Fruit fly (Drosophila melanogaster) whole organism, embryonic: ENCODE measurements around the gene ghi.

ENCODE experiments used
- Bteb2 ChIP-seq: fragments of 200-800 bp; sonication (Bioruptor generic); optimal IDR thresholded peaks from 2 replicates; lab custom pipeline; 2016; ENCODE audit warnings: missing biosample characterization, missing genetic modification characterization
- CG10147 ChIP-seq: fragments of 200-800 bp; sonication (Bioruptor generic); optimal IDR thresholded peaks from 2 replicates; lab custom pipeline; 2019; ENCODE audit warnings: missing biosample characterization, mild to moderate bottlenecking, missing genetic modification characterization, moderate library complexity
- CG10267 ChIP-seq: fragments of 200-800 bp; sonication (Bioruptor generic); optimal IDR thresholded peaks from 2 replicates; lab custom pipeline; 2018; ENCODE audit warnings: missing biosample characterization, mild to moderate bottlenecking, missing genetic modification characterization, moderate library complexity
- CG10462 ChIP-seq: fragments of 200-800 bp; sonication (Bioruptor generic); optimal IDR thresholded peaks from 2 replicates; lab custom pipeline; 2016; ENCODE audit warnings: missing biosample characterization, missing genetic modification characterization
- CG10959 ChIP-seq: fragments of 200-800 bp; sonication (Bioruptor generic); IDR thresholded peaks from 2 replicates; pipeline ENCODE4 v1.3.6; 2022; ENCODE audit warnings: missing biosample characterization, missing genetic modification characterization
- CG13296 ChIP-seq: fragments of 200-800 bp; sonication (Bioruptor generic); optimal IDR thresholded peaks from 3 replicates; lab custom pipeline; 2018; ENCODE audit warnings: missing biosample characterization, mild to moderate bottlenecking, missing genetic modification characterization
- CG13424 ChIP-seq: fragments of 200-800 bp; sonication (Bioruptor generic); optimal IDR thresholded peaks from 2 replicates; lab custom pipeline; 2019; ENCODE audit warnings: missing biosample characterization, mild to moderate bottlenecking, missing genetic modification characterization, moderate library complexity
- CG14441 ChIP-seq: fragments of 200-800 bp; sonication (Bioruptor generic); IDR thresholded peaks from 2 replicates; pipeline ENCODE4 v1.3.6; 2022; ENCODE audit warnings: missing biosample characterization, missing genetic modification characterization
- CG14710 ChIP-seq: fragments of 200-800 bp; sonication (Bioruptor generic); optimal IDR thresholded peaks from 3 replicates; lab custom pipeline; 2019; ENCODE audit warnings: missing biosample characterization, mild to moderate bottlenecking, missing genetic modification characterization, moderate library complexity
- CG16815 ChIP-seq: fragments of 200-800 bp; sonication (Bioruptor generic); optimal IDR thresholded peaks from 3 replicates; lab custom pipeline; 2017; ENCODE audit warnings: missing biosample characterization, mild to moderate bottlenecking, missing genetic modification characterization
- CG18599 ChIP-seq: fragments of 200-800 bp; sonication (Bioruptor generic); optimal IDR thresholded peaks from 3 replicates; lab custom pipeline; 2017; ENCODE audit warnings: missing biosample characterization, missing genetic modification characterization, mild to moderate bottlenecking, moderate library complexity, missing genetic modification reagents
- CG30403 ChIP-seq: fragments of 200-800 bp; sonication (Bioruptor generic); optimal IDR thresholded peaks from 3 replicates; lab custom pipeline; 2016; ENCODE audit warnings: missing biosample characterization, missing genetic modification characterization
- CG34422 ChIP-seq: fragments of 200-800 bp; sonication (Bioruptor generic); IDR thresholded peaks from 3 replicates; pipeline ENCODE4 v1.3.6; 2022; ENCODE audit warnings: missing biosample characterization, missing genetic modification characterization
- CG3838 ChIP-seq: fragments of 200-800 bp; sonication (Bioruptor generic); optimal IDR thresholded peaks from 3 replicates; lab custom pipeline; 2016; ENCODE audit warnings: missing biosample characterization, missing genetic modification characterization
- CG4854 ChIP-seq: fragments of 200-800 bp; sonication (Bioruptor generic); optimal IDR thresholded peaks from 2 replicates; lab custom pipeline; 2016; ENCODE audit warnings: missing biosample characterization, missing genetic modification characterization, inconsistent platforms
- CG7556 ChIP-seq: fragments of 200-800 bp; sonication (Bioruptor generic); optimal IDR thresholded peaks from 2 replicates; lab custom pipeline; 2017; ENCODE audit warnings: missing biosample characterization, mild to moderate bottlenecking, missing genetic modification characterization
- CG7928 ChIP-seq: fragments of 200-800 bp; sonication (Bioruptor generic); optimal IDR thresholded peaks from 2 replicates; lab custom pipeline; 2017; ENCODE audit warnings: missing biosample characterization, mild to moderate bottlenecking, missing genetic modification characterization
- CG9817 ChIP-seq: fragments of 200-800 bp; sonication (Bioruptor generic); optimal IDR thresholded peaks from 2 replicates; lab custom pipeline; 2018; ENCODE audit warnings: missing biosample characterization, mild to moderate bottlenecking, missing genetic modification characterization, moderate library complexity
- CG9876 ChIP-seq: fragments of 200-800 bp; sonication (Bioruptor generic); optimal IDR thresholded peaks from 2 replicates; lab custom pipeline; 2016; ENCODE audit warnings: missing biosample characterization, missing genetic modification characterization
- CoRest ChIP-seq: fragments of 200-800 bp; sonication (Bioruptor generic); optimal IDR thresholded peaks from 3 replicates; lab custom pipeline; 2018; ENCODE audit warnings: missing biosample characterization, mild to moderate bottlenecking, missing genetic modification characterization, moderate library complexity
- Dip2 ChIP-seq: fragments of 200-800 bp; sonication (Bioruptor generic); IDR thresholded peaks from 2 replicates; pipeline ENCODE4 v1.3.6; 2022; ENCODE audit warnings: missing biosample characterization, missing genetic modification characterization
- Drgx ChIP-seq: fragments of 200-800 bp; sonication (Bioruptor generic); IDR thresholded peaks from 2 replicates; pipeline ENCODE4 v1.3.6; 2022; ENCODE audit warnings: missing biosample characterization, missing genetic modification characterization
- ERR ChIP-seq: fragments of 200-800 bp; sonication (Bioruptor generic); optimal IDR thresholded peaks from 2 replicates; lab custom pipeline; 2016; ENCODE audit warnings: missing biosample characterization, missing genetic modification characterization
- Hmr ChIP-seq: fragments of 200-800 bp; sonication (Bioruptor generic); optimal IDR thresholded peaks from 3 replicates; lab custom pipeline; 2017; ENCODE audit warnings: mild to moderate bottlenecking, missing biosample characterization, missing genetic modification reagents, missing genetic modification characterization
- Lhr ChIP-seq: fragments of 200-800 bp; sonication (Bioruptor generic); optimal IDR thresholded peaks from 3 replicates; lab custom pipeline; 2017; ENCODE audit warnings: mild to moderate bottlenecking, missing biosample characterization, missing genetic modification reagents, missing genetic modification characterization
- Med ChIP-seq: fragments of 200-800 bp; sonication (Bioruptor generic); peaks from one replicate; lab custom pipeline; 2016; ENCODE audit warnings: missing biosample characterization, missing genetic modification characterization, mild to moderate bottlenecking, inconsistent platforms, moderate library complexity
- Opbp ChIP-seq: fragments of 200-800 bp; sonication (Bioruptor generic); IDR thresholded peaks from 3 replicates; pipeline ENCODE4 v1.3.6; 2022; ENCODE audit warnings: missing biosample characterization, missing genetic modification characterization; ENCODE audit not compliant: partially characterized antibody
- Optix ChIP-seq: fragments of 200-800 bp; sonication (Bioruptor generic); IDR thresholded peaks from 3 replicates; pipeline ENCODE4 v1.3.6; 2022; ENCODE audit warnings: missing biosample characterization, missing genetic modification characterization
- Side ChIP-seq: fragments of 200-800 bp; sonication (Bioruptor generic); optimal IDR thresholded peaks from 2 replicates; lab custom pipeline; 2016; ENCODE audit warnings: missing biosample characterization, missing genetic modification characterization
- Sox100B ChIP-seq: fragments of 200-800 bp; sonication (Bioruptor generic); optimal IDR thresholded peaks from 3 replicates; lab custom pipeline; 2018; ENCODE audit warnings: missing biosample characterization, mild to moderate bottlenecking, missing genetic modification characterization
- ara ChIP-seq: fragments of 200-800 bp; sonication (Bioruptor generic); IDR thresholded peaks from 2 replicates; pipeline ENCODE4 v1.3.6; 2022; ENCODE audit warnings: missing biosample characterization, missing genetic modification characterization
- bbx ChIP-seq: fragments of 200-800 bp; sonication (Bioruptor generic); IDR thresholded peaks from 2 replicates; pipeline ENCODE4 v1.3.6; 2022; ENCODE audit warnings: missing biosample characterization, missing genetic modification characterization; ENCODE audit not compliant: partially characterized antibody
- bigmax ChIP-seq: fragments of 200-800 bp; sonication (Bioruptor generic); optimal IDR thresholded peaks from 2 replicates; lab custom pipeline; 2018; ENCODE audit warnings: missing biosample characterization, mild to moderate bottlenecking, missing genetic modification characterization
- br ChIP-seq: fragments of >200 bp; optimal IDR thresholded peaks from 2 replicates; lab custom pipeline; 2017
- chif ChIP-seq, 2 experiments: fragments of 200-800 bp; sonication (Bioruptor generic); optimal IDR thresholded peaks; 3 replicates each; lab custom pipeline; 2016; ENCODE audit warnings: missing biosample characterization in 2 of 2, missing genetic modification characterization in 2 of 2
- chn ChIP-seq: fragments of 200-800 bp; sonication (Bioruptor generic); optimal IDR thresholded peaks from 2 replicates; lab custom pipeline; 2016; ENCODE audit warnings: missing biosample characterization, missing genetic modification characterization
- da ChIP-seq: fragments of 200-800 bp; sonication (Bioruptor generic); optimal IDR thresholded peaks from 2 replicates; lab custom pipeline; 2016; ENCODE audit warnings: missing biosample characterization, missing genetic modification characterization
- dan ChIP-seq: fragments of 200-800 bp; sonication (Bioruptor generic); IDR thresholded peaks from 2 replicates; pipeline ENCODE4 v1.3.6; 2022; ENCODE audit warnings: missing biosample characterization, missing genetic modification characterization
- dati ChIP-seq: fragments of 200-800 bp; sonication (Bioruptor generic); IDR thresholded peaks from 2 replicates; pipeline ENCODE4 v1.3.6; 2022; ENCODE audit warnings: missing biosample characterization, missing genetic modification characterization
- esg ChIP-seq: fragments of 200-800 bp; sonication (Bioruptor generic); conservative IDR thresholded peaks from 2 replicates; pipeline ENCODE4 v1.3.6; 2022; ENCODE audit warnings: missing biosample characterization, missing genetic modification characterization
- gcm ChIP-seq: fragments of 200-800 bp; sonication (Bioruptor generic); optimal IDR thresholded peaks from 2 replicates; lab custom pipeline; 2019; ENCODE audit warnings: missing biosample characterization, mild to moderate bottlenecking, missing genetic modification characterization, moderate library complexity
- hb ChIP-seq: fragments of 200-800 bp; sonication (Bioruptor generic); IDR thresholded peaks from 3 replicates; pipeline ENCODE4 v1.3.6; 2022; ENCODE audit warnings: missing biosample characterization, missing genetic modification characterization; ENCODE audit not compliant: partially characterized antibody
- inv ChIP-seq: fragments of 200-800 bp; sonication (Bioruptor generic); IDR thresholded peaks from 2 replicates; pipeline ENCODE4 v1.3.6; 2022; ENCODE audit warnings: missing biosample characterization, missing genetic modification characterization; ENCODE audit not compliant: partially characterized antibody
- jigr1 ChIP-seq: fragments of 200-800 bp; sonication (Bioruptor generic); IDR thresholded peaks from 3 replicates; pipeline ENCODE4 v1.3.6; 2022; ENCODE audit warnings: missing biosample characterization, missing genetic modification characterization
- knrl ChIP-seq: fragments of 200-800 bp; sonication (Bioruptor generic); IDR thresholded peaks from 3 replicates; pipeline ENCODE4 v1.3.6; 2022; ENCODE audit warnings: missing biosample characterization, missing genetic modification characterization; ENCODE audit not compliant: partially characterized antibody
- run ChIP-seq: fragments of 200-800 bp; sonication (Bioruptor generic); optimal IDR thresholded peaks from 3 replicates; lab custom pipeline; 2018; ENCODE audit warnings: missing biosample characterization, mild to moderate bottlenecking, missing genetic modification characterization
- seq ChIP-seq: fragments of 200-800 bp; sonication (Bioruptor generic); IDR thresholded peaks from 2 replicates; pipeline ENCODE4 v1.3.6; 2022; ENCODE audit warnings: missing biosample characterization, missing genetic modification characterization
- sob ChIP-seq: fragments of 200-800 bp; sonication (Bioruptor generic); IDR thresholded peaks from 2 replicates; pipeline ENCODE4 v1.3.6; 2022; ENCODE audit warnings: missing biosample characterization, missing genetic modification characterization
- usp ChIP-seq: fragments of >200 bp; optimal IDR thresholded peaks from 2 replicates; lab custom pipeline; 2017; ENCODE audit warnings: missing biosample characterization, missing genetic modification characterization
- yki ChIP-seq: fragments of >200 bp; optimal IDR thresholded peaks from 3 replicates; lab custom pipeline; 2018

ghi gene

dm6 chr3L:9402157-9402890 lies 49.4 kb upstream of the ghi start, which contains the start of gene eIF4E1 (continued):
- 0 out of 3 replicates have a peak, but pooled peaks have one; percentile 62 for TF ChIP-seq hb (GFP tag; lab: Robert Waterston, UW)
- TF ChIP-seq inv = peak; percentile 81
- no peak for TF ChIP-seq CG13424 (tag; lab: Kevin White, UChicago)
- TF ChIP-seq Side (GFP tag; lab: Kevin White, UChicago) = no peak
- TF ChIP-seq CG10462 (GFP tag; lab: Kevin White, UChicago) = peak; percentile 75
- no peak for TF ChIP-seq Drgx (GFP tag; lab: Robert Waterston, UW)
- no peak for TF ChIP-seq CG10959 (GFP tag; lab: Robert Waterston, UW)
- peak; percentile 85 for TF ChIP-seq bbx
- TF ChIP-seq CG14710 (tag; lab: Kevin White, UChicago) = peak; percentile 71
- no peak for TF ChIP-seq CG4854 (GFP tag; lab: Kevin White, UChicago)
- TF ChIP-seq da (GFP tag; lab: Kevin White, UChicago) = no peak
- TF ChIP-seq Sox100B (GFP tag; lab: Kevin White, UChicago) = no peak
- TF ChIP-seq dati (GFP tag; lab: Robert Waterston, UW) = no peak
- no peak for TF ChIP-seq usp (GFP tag; lab: Kevin White, UChicago)
- TF ChIP-seq CG30403 (GFP tag; lab: Kevin White, UChicago) = peak; percentile 7
- no peak for TF ChIP-seq CG3838 (GFP tag; lab: Kevin White, UChicago)
- TF ChIP-seq dan (GFP tag; lab: Robert Waterston, UW) = no peak
- TF ChIP-seq knrl (GFP tag; lab: Robert Waterston, UW) = peak; percentile 86
- peak in 1 of 2 experiments; percentile 4 for TF ChIP-seq chif (GFP tag; optimal IDR thresholded peaks at IDR 0.05; lab: Kevin White, UChicago)
- no peak for TF ChIP-seq gcm (GFP tag; lab: Kevin White, UChicago)
- no peak for TF ChIP-seq Bteb2
- peak; percentile 81 for TF ChIP-seq Opbp
- no peak for TF ChIP-seq seq (GFP tag; lab: Robert Waterston, UW)
- no peak for TF ChIP-seq ara (GFP tag; lab: Robert Waterston, UW)
- peak; percentile 79 for TF ChIP-seq Lhr
- TF ChIP-seq CG9876 (GFP tag; lab: Kevin White, UChicago) = peak; percentile 5
- TF ChIP-seq jigr1 (GFP tag; lab: Robert Waterston, UW) = no peak
- TF ChIP-seq sob = peak; percentile 41
- no peak for TF ChIP-seq CG9817 (tag; lab: Kevin White, UChicago)
- no peak for TF ChIP-seq CG7928
- TF ChIP-seq CG10147 = peak; percentile 14
- no peak for TF ChIP-seq run (tag; lab: Kevin White, UChicago)
- no peak for TF ChIP-seq yki (lab: Kevin White, UChicago)
- TF ChIP-seq bigmax (GFP tag; lab: Kevin White, UChicago) = peak; percentile 14
- TF ChIP-seq CG7556 (GFP tag; lab: Kevin White, UChicago) = no peak
- TF ChIP-seq CG10267 = peak; percentile 65
- no peak for TF ChIP-seq br (lab: Kevin White, UChicago)
- peak; percentile 74 for TF ChIP-seq Med (GFP tag; lab: Kevin White, UChicago)
- no peak for TF ChIP-seq chn
- TF ChIP-seq ERR = peak; percentile 3
- TF ChIP-seq CG16815 (GFP tag; lab: Kevin White, UChicago) = no peak
- TF ChIP-seq CG13296 (GFP tag; lab: Kevin White, UChicago) = no peak
- TF ChIP-seq CG14441 (GFP tag; lab: Robert Waterston, UW) = no peak
- peak; percentile 57; the same call in 2 of the 3 replicates for TF ChIP-seq CG34422 (GFP tag; lab: Robert Waterston, UW)
- TF ChIP-seq esg (GFP tag; lab: Robert Waterston, UW) = no peak
- TF ChIP-seq Optix (GFP tag; lab: Robert Waterston, UW) = no peak
- peak; percentile 61 for TF ChIP-seq CoRest (tag; lab: Kevin White, UChicago)
- peak; percentile 47 for TF ChIP-seq Hmr
- no peak for TF ChIP-seq Dip2 (GFP tag; lab: Robert Waterston, UW)
- no peak for TF ChIP-seq CG18599 (GFP tag; lab: Kevin White, UChicago)
